Worm (Caenorhabditis elegans) whole organism, young adult: Measurements from ENCODE around the gene F55G1.7.

Experiments
- B0019.2 ChIP-seq: fragments of 200-800 bp; sonication (Bioruptor generic); conservative IDR thresholded peaks from 2 replicates; pipeline ENCODE4 v1.3.6; 2022; ENCODE audit warnings: missing genetic modification reagents, missing genetic modification characterization, missing compliant biosample characterization
- B0261.1 ChIP-seq: sonication (generic microtip); optimal IDR thresholded peaks from 2 replicates; lab custom pipeline; 2016; ENCODE audit warnings: mild to moderate bottlenecking, missing genetic modification characterization, moderate library complexity, missing compliant biosample characterization
- C06A6.2 ChIP-seq: fragments of 200-800 bp; sonication (Bioruptor generic); conservative IDR thresholded peaks from 2 replicates; pipeline ENCODE4 v1.3.6; 2022; ENCODE audit warnings: missing genetic modification characterization, missing compliant biosample characterization
- C17E4.6 ChIP-seq: fragments of 200-800 bp; sonication (Bioruptor generic); IDR thresholded peaks from 2 replicates; pipeline ENCODE4 v1.3.6; 2022; ENCODE audit warnings: missing genetic modification reagents, missing genetic modification characterization, missing compliant biosample characterization
- D2030.7 ChIP-seq: fragments of 200-800 bp; sonication (Bioruptor generic); IDR thresholded peaks from 2 replicates; pipeline ENCODE4 v1.3.6; 2022; ENCODE audit warnings: missing genetic modification reagents, missing genetic modification characterization, missing compliant biosample characterization
- F22D6.2 ChIP-seq: sonication (generic microtip); optimal IDR thresholded peaks from 2 replicates; lab custom pipeline; 2016; ENCODE audit warnings: mild to moderate bottlenecking, missing genetic modification characterization, missing compliant biosample characterization
- F37B4.10 ChIP-seq: fragments of 200-800 bp; sonication (Bioruptor generic); IDR thresholded peaks from 2 replicates; pipeline ENCODE4 v1.3.6; 2022; ENCODE audit warnings: missing genetic modification characterization, missing compliant biosample characterization
- F55B11.4 ChIP-seq: sonication (generic microtip); optimal IDR thresholded peaks from 2 replicates; lab custom pipeline; 2016; ENCODE audit warnings: missing compliant biosample characterization, missing genetic modification characterization, borderline replicate concordance; ENCODE audit not compliant: insufficient read depth
- F57A8.1 ChIP-seq: fragments of 200-800 bp; sonication (Bioruptor generic); optimal IDR thresholded peaks from 2 replicates; lab custom pipeline; 2018; ENCODE audit warnings: mild to moderate bottlenecking, missing genetic modification characterization, moderate library complexity, missing compliant biosample characterization
- F57C9.4 ChIP-seq: sonication (generic microtip); optimal IDR thresholded peaks from 2 replicates; lab custom pipeline; 2017; ENCODE audit warnings: mild to moderate bottlenecking, missing genetic modification characterization, missing compliant biosample characterization
- K11D2.4 ChIP-seq: fragments of 200-800 bp; sonication (Bioruptor generic); IDR thresholded peaks from 2 replicates; pipeline ENCODE4 v1.3.6; 2022; ENCODE audit warnings: missing genetic modification reagents, missing genetic modification characterization, missing compliant biosample characterization
- Y53F4B.3 ChIP-seq: fragments of 200-800 bp; sonication (Bioruptor generic); IDR thresholded peaks from 2 replicates; pipeline ENCODE4 v1.3.6; 2022; ENCODE audit warnings: missing genetic modification reagents, missing genetic modification characterization, missing compliant biosample characterization
- Y53G8AR.9 ChIP-seq: fragments of 200-800 bp; sonication (Bioruptor generic); conservative IDR thresholded peaks from 2 replicates; pipeline ENCODE4 v1.3.6; 2022; ENCODE audit warnings: missing genetic modification reagents, missing genetic modification characterization, missing compliant biosample characterization
- ama-1 ChIP-seq, 3 experiments: fragments of 150-350 bp in 1 of 3; sonication (generic microtip) in 2 of 3; optimal IDR thresholded peaks; 2 replicates each; lab custom pipeline; 2014 to 2018; ENCODE audit warnings: missing biosample characterization in 2 of 3, missing genetic modification characterization in 2 of 3, missing genetic modification reagents in 2 of 3
- aptf-3 ChIP-seq: fragments of 200-800 bp; sonication (Bioruptor generic); IDR thresholded peaks from 2 replicates; pipeline ENCODE4 v1.3.6; 2022; ENCODE audit warnings: missing genetic modification characterization, missing compliant biosample characterization
- attf-5 ChIP-seq: fragments of 200-800 bp; sonication (Bioruptor generic); optimal IDR thresholded peaks from 2 replicates; lab custom pipeline; 2018; ENCODE audit warnings: mild to moderate bottlenecking, missing genetic modification characterization, missing compliant biosample characterization
- cebp-1 ChIP-seq, 2 experiments: fragments of 200-800 bp in 1 of 2; sonication (Bioruptor generic) in 1 of 2; sonication (generic microtip) in 1 of 2; IDR thresholded peaks in 1 of 2; optimal IDR thresholded peaks in 1 of 2; 2 replicates each; pipeline versions ENCODE4 v1.3.6 to Lab custom; 2017 to 2022; ENCODE audit warnings: missing compliant biosample characterization in 2 of 2, missing genetic modification characterization in 2 of 2, mild to moderate bottlenecking in 1 of 2, missing genetic modification reagents in 1 of 2, moderate library complexity in 1 of 2
- cebp-2 ChIP-seq: fragments of 200-800 bp; sonication (Bioruptor generic); IDR thresholded peaks from 2 replicates; pipeline ENCODE4 v1.3.6; 2022; ENCODE audit warnings: missing genetic modification characterization, missing compliant biosample characterization
- ceh-100 ChIP-seq: fragments of 200-800 bp; sonication (Bioruptor generic); IDR thresholded peaks from 2 replicates; pipeline ENCODE4 v1.3.6; 2022; ENCODE audit warnings: missing genetic modification reagents, missing genetic modification characterization, missing compliant biosample characterization
- ceh-79 ChIP-seq: sonication (generic microtip); optimal IDR thresholded peaks from 2 replicates; lab custom pipeline; 2017; ENCODE audit warnings: mild to moderate bottlenecking, missing genetic modification characterization, missing compliant biosample characterization
- dox-1 ChIP-seq: fragments of 200-800 bp; sonication (Bioruptor generic); IDR thresholded peaks from 2 replicates; pipeline ENCODE4 v1.3.6; 2022; ENCODE audit warnings: missing genetic modification reagents, missing genetic modification characterization, missing compliant biosample characterization
- dpff-1 ChIP-seq: sonication (generic microtip); optimal IDR thresholded peaks from 2 replicates; lab custom pipeline; 2017; ENCODE audit warnings: mild to moderate bottlenecking, missing genetic modification characterization, missing compliant biosample characterization
- efl-1 ChIP-seq: fragments of 150-350 bp; optimal IDR thresholded peaks from 2 replicates; lab custom pipeline; 2014; ENCODE audit warnings: missing biosample characterization, missing genetic modification reagents, missing genetic modification characterization
- egrh-3 ChIP-seq: fragments of 200-800 bp; sonication (Bioruptor generic); IDR thresholded peaks from 2 replicates; pipeline ENCODE4 v1.3.6; 2022; ENCODE audit warnings: missing genetic modification reagents, missing genetic modification characterization, missing compliant biosample characterization
- ekl-4 ChIP-seq: fragments of 200-800 bp; sonication (Bioruptor generic); IDR thresholded peaks from 2 replicates; pipeline ENCODE4 v1.3.6; 2022; ENCODE audit warnings: missing genetic modification reagents, missing genetic modification characterization, missing compliant biosample characterization
- hlh-12 ChIP-seq: sonication (generic microtip); optimal IDR thresholded peaks from 2 replicates; lab custom pipeline; 2016; ENCODE audit warnings: missing genetic modification characterization, missing compliant biosample characterization
- hmg-20 ChIP-seq: fragments of 200-800 bp; sonication (Bioruptor generic); IDR thresholded peaks from 2 replicates; pipeline ENCODE4 v1.3.6; 2022; ENCODE audit warnings: missing genetic modification reagents, missing genetic modification characterization, missing compliant biosample characterization
- hsf-1 ChIP-seq: fragments of 200-800 bp; sonication (Bioruptor generic); IDR thresholded peaks from 2 replicates; pipeline ENCODE4 v1.3.6; 2022; ENCODE audit warnings: missing genetic modification reagents, missing genetic modification characterization, missing compliant biosample characterization
- lag-1 ChIP-seq: fragments of 200-800 bp; sonication (Bioruptor generic); IDR thresholded peaks from 2 replicates; pipeline ENCODE4 v1.3.6; 2022; ENCODE audit warnings: missing genetic modification reagents, missing genetic modification characterization, missing compliant biosample characterization
- let-607 ChIP-seq, 2 experiments: fragments of 200-800 bp in 1 of 2; sonication (Bioruptor generic) in 1 of 2; sonication (generic microtip) in 1 of 2; optimal IDR thresholded peaks; 2 replicates each; lab custom pipeline; 2016 to 2018; ENCODE audit warnings: mild to moderate bottlenecking in 2 of 2, missing compliant biosample characterization in 2 of 2, missing genetic modification characterization in 2 of 2, moderate library complexity in 2 of 2, missing genotype in 1 of 2
- lin-26 ChIP-seq: fragments of 200-800 bp; sonication (Bioruptor generic); IDR thresholded peaks from 2 replicates; pipeline ENCODE4 v1.3.6; 2022; ENCODE audit warnings: missing genetic modification reagents, missing genetic modification characterization, missing compliant biosample characterization
- lin-35 ChIP-seq, 3 experiments: fragments of 150-350 bp in 2 of 3; sonication (generic microtip) in 1 of 3; optimal IDR thresholded peaks; 2 replicates each; lab custom pipeline; 2014 to 2018; ENCODE audit warnings: missing biosample characterization in 3 of 3, missing genetic modification characterization in 3 of 3, missing genetic modification reagents in 3 of 3
- lin-54 ChIP-seq: fragments of 200-800 bp; sonication (Bioruptor generic); optimal IDR thresholded peaks from 2 replicates; lab custom pipeline; 2018; ENCODE audit warnings: mild to moderate bottlenecking, missing genetic modification characterization, missing compliant biosample characterization
- madf-10 ChIP-seq: sonication (generic microtip); optimal IDR thresholded peaks from 2 replicates; lab custom pipeline; 2016; ENCODE audit warnings: mild to moderate bottlenecking, missing genetic modification characterization, missing compliant biosample characterization
- madf-6 ChIP-seq: fragments of 200-800 bp; sonication (Bioruptor generic); IDR thresholded peaks from 2 replicates; pipeline ENCODE4 v1.3.6; 2022; ENCODE audit warnings: missing genetic modification reagents, missing genetic modification characterization, missing compliant biosample characterization
- mel-28 ChIP-seq: sonication (generic microtip); optimal IDR thresholded peaks from 2 replicates; lab custom pipeline; 2016; ENCODE audit warnings: borderline replicate concordance, mild to moderate bottlenecking, missing genetic modification characterization, missing compliant biosample characterization
- nfya-2 ChIP-seq: fragments of 200-800 bp; sonication (Bioruptor generic); IDR thresholded peaks from 2 replicates; pipeline ENCODE4 v1.3.6; 2022; ENCODE audit warnings: missing genetic modification reagents, missing genetic modification characterization, missing compliant biosample characterization
- repo-1 ChIP-seq: sonication (generic microtip); optimal IDR thresholded peaks from 2 replicates; lab custom pipeline; 2017; ENCODE audit warnings: mild to moderate bottlenecking, missing genetic modification characterization, missing compliant biosample characterization
- rpc-1 ChIP-seq, 2 experiments: fragments of 150-350 bp in 1 of 2; sonication (generic microtip) in 1 of 2; optimal IDR thresholded peaks; 2 replicates each; lab custom pipeline; 2014 to 2018; ENCODE audit warnings: missing biosample characterization in 1 of 2, missing genetic modification characterization in 1 of 2, missing genetic modification reagents in 1 of 2, missing genotype in 1 of 2
- sdz-38 ChIP-seq: sonication (generic microtip); optimal IDR thresholded peaks from 2 replicates; lab custom pipeline; 2016; ENCODE audit warnings: missing genotype, missing genetic modification characterization, missing compliant biosample characterization
- somi-1 ChIP-seq: fragments of 200-800 bp; sonication (Bioruptor generic); optimal IDR thresholded peaks from 2 replicates; lab custom pipeline; 2018; ENCODE audit warnings: mild to moderate bottlenecking, missing genetic modification characterization, missing compliant biosample characterization
- tbp1 ChIP-seq: fragments of 200-800 bp; sonication (Bioruptor generic); optimal IDR thresholded peaks from 2 replicates; lab custom pipeline; 2018; ENCODE audit warnings: mild to moderate bottlenecking, missing genetic modification characterization, missing compliant biosample characterization
- unc-62 ChIP-seq: fragments of 150-350 bp; optimal IDR thresholded peaks from 2 replicates; lab custom pipeline; 2014; ENCODE audit warnings: missing biosample characterization, missing genetic modification reagents, missing genetic modification characterization
- zim-3 ChIP-seq: sonication (generic microtip); optimal IDR thresholded peaks from 2 replicates; lab custom pipeline; 2017; ENCODE audit warnings: mild to moderate bottlenecking, missing genetic modification characterization, moderate library complexity, missing compliant biosample characterization
- ztf-18 ChIP-seq: sonication (generic microtip); optimal IDR thresholded peaks from 2 replicates; lab custom pipeline; 2016; ENCODE audit warnings: missing genotype, mild to moderate bottlenecking, missing genetic modification characterization, missing compliant biosample characterization
- ztf-22 ChIP-seq: fragments of 200-800 bp; sonication (Bioruptor generic); optimal IDR thresholded peaks from 2 replicates; lab custom pipeline; 2018; ENCODE audit warnings: mild to moderate bottlenecking, missing genetic modification characterization, moderate library complexity, missing compliant biosample characterization
- ztf-26 ChIP-seq: sonication (generic microtip); optimal IDR thresholded peaks from 2 replicates; lab custom pipeline; 2017; ENCODE audit warnings: missing genetic modification characterization, missing compliant biosample characterization
- ztf-28 ChIP-seq: fragments of 200-800 bp; sonication (Bioruptor generic); IDR thresholded peaks from 2 replicates; pipeline ENCODE4 v1.3.6; 2022; ENCODE audit warnings: missing genetic modification reagents, missing genetic modification characterization, missing compliant biosample characterization
- ztf-3 ChIP-seq: fragments of 200-800 bp; sonication (Bioruptor generic); optimal IDR thresholded peaks from 2 replicates; lab custom pipeline; 2018; ENCODE audit warnings: mild to moderate bottlenecking, missing genetic modification characterization, missing compliant biosample characterization

The F55G1.7 gene

ce11 chrIV:7488457-7488783 lies 18.8 kb upstream of the F55G1.7 start (continued):
- TF ChIP-seq hsf-1 (GFP tag; lab: Robert Waterston, UW) (0 out of 2 replicates have a peak, but pooled peaks have one; percentile 50), F57A8.1 (GFP tag; lab: Kevin White, UChicago) (no peak), unc-62 (GFP tag; lab: Kevin White, UChicago) (no peak), attf-5 (GFP tag; lab: Kevin White, UChicago) (no peak), lin-26 (GFP tag; lab: Robert Waterston, UW) (peak; percentile 84), cebp-2 (peak; percentile 75; the same call in 1 of the 2 replicates), ceh-79 (tag; lab: Kevin White, UChicago) (no peak), ztf-26 (tag; lab: Kevin White, UChicago) (no peak), K11D2.4 (no peak), ztf-22 (GFP tag; lab: Kevin White, UChicago) (no peak), B0019.2 (GFP tag; lab: Robert Waterston, UW) (no peak), mel-28 (no peak), ztf-3 (GFP tag; lab: Kevin White, UChicago) (no peak), F57C9.4 (no peak), hlh-12 (no peak), tbp1 (peak; percentile 34), F22D6.2 (tag; lab: Kevin White, UChicago) (no peak), somi-1 (GFP tag; lab: Kevin White, UChicago) (no peak), repo-1 (no peak), madf-6 (peak; percentile 63), C17E4.6 (GFP tag; lab: Robert Waterston, UW) (peak; percentile 51), D2030.7 (GFP tag; lab: Robert Waterston, UW) (no peak), zim-3 (tag; lab: Kevin White, UChicago) (no peak), dpff-1 (tag; lab: Kevin White, UChicago) (no peak), lin-54 (GFP tag; lab: Kevin White, UChicago) (peak; percentile 35), nfya-2 (GFP tag; lab: Robert Waterston, UW) (no peak), dox-1 (GFP tag; lab: Robert Waterston, UW) (no peak), sdz-38 (no peak), efl-1 (GFP tag; lab: Kevin White, UChicago) (no peak), F37B4.10 (GFP tag; lab: Robert Waterston, UW) (0 out of 2 replicates have a peak, but pooled peaks have one; percentile 2), Y53F4B.3 (GFP tag; lab: Robert Waterston, UW) (no peak), ztf-18 (tag; lab: Kevin White, UChicago) (no peak), rpc-1 (optimal IDR thresholded peaks at IDR 0.05; lab: Kevin White, UChicago) (no peak), rpc-1 (tag; optimal IDR thresholded peaks at IDR 0.05; lab: Kevin White, UChicago) (no peak), lag-1 (no peak), lin-35 (GFP tag; optimal IDR thresholded peaks at IDR 0.05; lab: Kevin White, UChicago) (no peak), B0261.1 (no peak), F55B11.4 (tag; lab: Kevin White, UChicago) (no peak), ceh-100 (no peak; the same call in 1 of the 2 replicates), ztf-28 (GFP tag; lab: Robert Waterston, UW) (no peak), aptf-3 (GFP tag; lab: Robert Waterston, UW) (no peak; the same call in 1 of the 2 replicates), egrh-3 (no peak), Y53G8AR.9 (peak; percentile 85), hmg-20 (no peak), ama-1 (optimal IDR thresholded peaks at IDR 0.05; lab: Kevin White, UChicago) (no peak), ama-1 (GFP tag; optimal IDR thresholded peaks at IDR 0.05; lab: Kevin White, UChicago) (no peak), madf-10 (no peak), let-607 (tag; optimal IDR thresholded peaks at IDR 0.05; lab: Kevin White, UChicago) (no peak), cebp-1 (GFP tag; IDR thresholded peaks at IDR 0.05; lab: Robert Waterston, UW) (no peak), cebp-1 (tag; optimal IDR thresholded peaks at IDR 0.05; lab: Kevin White, UChicago) (no peak), C06A6.2 (GFP tag; lab: Robert Waterston, UW) (no peak), ekl-4 (peak; percentile 57; the same call in 1 of the 2 replicates)
